Worm (Caenorhabditis elegans): ENCODE data around the gene H10E21.4.

ce11 chrIII:31600-31999 is 12.1 kb upstream of the H10E21.4 start:
- no peak for TF ChIP-seq tab-1 (GFP tag; IDR thresholded peaks at IDR 0.05)
- TF ChIP-seq klf-2 (GFP tag; conservative IDR thresholded peaks at IDR 0.05): no peak

Measured in whole organism, midembryonic.